Fruit fly (Drosophila melanogaster) whole organism, embryonic: Measurements from ENCODE around the gene yps.
A peak's percentile ranks its signal among the peaks of the same experiment; 100 is the strongest.

ENCODE experiments used
- Atf-2 ChIP-seq: fragments of 200-800 bp; sonication (Bioruptor generic); optimal IDR thresholded peaks from 2 replicates; lab custom pipeline; 2016; ENCODE audit warnings: missing biosample characterization, missing genetic modification characterization
- B-H1 ChIP-seq: fragments of 200-800 bp; sonication (Bioruptor generic); IDR thresholded peaks from 3 replicates; pipeline ENCODE4 v1.3.6; 2022; ENCODE audit warnings: missing biosample characterization, missing genetic modification characterization
- C15 ChIP-seq: fragments of 200-800 bp; sonication (Bioruptor generic); IDR thresholded peaks from 3 replicates; pipeline ENCODE4 v1.3.6; 2022; ENCODE audit warnings: missing biosample characterization, missing genetic modification characterization
- CG1024 ChIP-seq: fragments of 200-800 bp; sonication (Bioruptor generic); IDR thresholded peaks from 2 replicates; pipeline ENCODE4 v1.3.6; 2022; ENCODE audit warnings: missing biosample characterization, missing genetic modification characterization
- CG10431 ChIP-seq: fragments of 200-800 bp; sonication (Bioruptor generic); optimal IDR thresholded peaks from 3 replicates; lab custom pipeline; 2018; ENCODE audit warnings: missing biosample characterization, mild to moderate bottlenecking, missing genetic modification characterization
- CG1233 ChIP-seq: fragments of 200-800 bp; sonication (Bioruptor generic); optimal IDR thresholded peaks from 4 replicates; lab custom pipeline; 2018; ENCODE audit warnings: missing biosample characterization, mild to moderate bottlenecking, missing genetic modification characterization
- CG13123 ChIP-seq: fragments of 200-800 bp; sonication (Bioruptor generic); optimal IDR thresholded peaks from 2 replicates; lab custom pipeline; 2016; ENCODE audit warnings: missing biosample characterization, missing genetic modification characterization
- CG14667 ChIP-seq: fragments of 200-800 bp; sonication (Bioruptor generic); IDR thresholded peaks from 2 replicates; pipeline ENCODE4 v1.3.6; 2022; ENCODE audit warnings: missing biosample characterization, missing genetic modification characterization
- CG1602 ChIP-seq: fragments of 200-800 bp; sonication (Bioruptor generic); optimal IDR thresholded peaks from 3 replicates; lab custom pipeline; 2016; ENCODE audit warnings: missing biosample characterization, missing genetic modification characterization
- CG1603 ChIP-seq: fragments of 200-800 bp; sonication (Bioruptor generic); optimal IDR thresholded peaks from 2 replicates; lab custom pipeline; 2019; ENCODE audit warnings: missing biosample characterization, mild to moderate bottlenecking, missing genetic modification characterization, moderate library complexity
- CG17328 ChIP-seq: fragments of 200-800 bp; sonication (Bioruptor generic); IDR thresholded peaks from 2 replicates; pipeline ENCODE4 v1.3.6; 2022; ENCODE audit warnings: missing biosample characterization, missing genetic modification characterization
- CG1792 ChIP-seq: fragments of 200-800 bp; sonication (Bioruptor generic); optimal IDR thresholded peaks from 2 replicates; lab custom pipeline; 2016; ENCODE audit warnings: missing biosample characterization, missing genetic modification characterization
- CG18262 ChIP-seq: fragments of 200-800 bp; optimal IDR thresholded peaks from 3 replicates; lab custom pipeline; 2019; ENCODE audit warnings: missing biosample characterization, mild to moderate bottlenecking, missing genetic modification characterization, moderate library complexity
- CG30431 ChIP-seq: fragments of 200-800 bp; sonication (Bioruptor generic); optimal IDR thresholded peaks from 2 replicates; lab custom pipeline; 2017; ENCODE audit warnings: missing biosample characterization, missing genetic modification characterization
- CG4328 ChIP-seq: fragments of 200-800 bp; sonication (Bioruptor generic); optimal IDR thresholded peaks from 3 replicates; lab custom pipeline; 2017; ENCODE audit warnings: missing biosample characterization, missing genetic modification reagents, missing genetic modification characterization
- CG7963 ChIP-seq: fragments of 200-800 bp; sonication (Bioruptor generic); IDR thresholded peaks from 3 replicates; pipeline ENCODE4 v1.3.6; 2022; ENCODE audit warnings: missing biosample characterization, missing genetic modification characterization; ENCODE audit not compliant: partially characterized antibody
- CG9609 ChIP-seq: fragments of 200-800 bp; sonication (Bioruptor generic); optimal IDR thresholded peaks from 3 replicates; lab custom pipeline; 2016; ENCODE audit warnings: missing biosample characterization, missing genetic modification characterization
- CG9727 ChIP-seq: fragments of 200-800 bp; sonication (Bioruptor generic); optimal IDR thresholded peaks from 3 replicates; lab custom pipeline; 2017; ENCODE audit warnings: missing biosample characterization, mild to moderate bottlenecking, missing genetic modification characterization
- CHES-1-like ChIP-seq: fragments of 200-800 bp; sonication (Bioruptor generic); optimal IDR thresholded peaks from 2 replicates; lab custom pipeline; 2016; ENCODE audit warnings: missing biosample characterization, missing genetic modification characterization
- D ChIP-seq, 2 experiments: fragments of 200-800 bp in 1 of 2; fragments of >200 bp in 1 of 2; sonication (Bioruptor generic) in 1 of 2; optimal IDR thresholded peaks; 2 replicates in 1 of 2; 3 replicates in 1 of 2; lab custom pipeline; 2017; ENCODE audit warnings: mild to moderate bottlenecking in 1 of 2, missing biosample characterization in 1 of 2, missing genetic modification characterization in 1 of 2, missing genetic modification reagents in 1 of 2
- D19B ChIP-seq: fragments of 200-800 bp; sonication (Bioruptor generic); optimal IDR thresholded peaks from 2 replicates; lab custom pipeline; 2017; ENCODE audit warnings: missing biosample characterization, mild to moderate bottlenecking, missing genetic modification characterization
- Dad ChIP-seq: fragments of 200-800 bp; sonication (Bioruptor generic); optimal IDR thresholded peaks from 3 replicates; lab custom pipeline; 2016; ENCODE audit warnings: missing biosample characterization, missing genetic modification characterization
- Dbx ChIP-seq: fragments of 200-800 bp; sonication (Bioruptor generic); IDR thresholded peaks from 3 replicates; pipeline ENCODE4 v1.3.6; 2022; ENCODE audit warnings: missing biosample characterization, missing genetic modification characterization
- Dek ChIP-seq: fragments of 200-800 bp; sonication (Bioruptor generic); optimal IDR thresholded peaks from 3 replicates; lab custom pipeline; 2019; ENCODE audit warnings: missing biosample characterization, mild to moderate bottlenecking, missing genetic modification characterization, moderate library complexity
- Doc3 ChIP-seq: fragments of 200-800 bp; sonication (Bioruptor generic); IDR thresholded peaks from 3 replicates; pipeline ENCODE4 v1.3.6; 2022; ENCODE audit warnings: missing biosample characterization, missing genetic modification characterization; ENCODE audit not compliant: partially characterized antibody
- Drgx ChIP-seq: fragments of 200-800 bp; sonication (Bioruptor generic); IDR thresholded peaks from 2 replicates; pipeline ENCODE4 v1.3.6; 2022; ENCODE audit warnings: missing biosample characterization, missing genetic modification characterization
- Fer1 ChIP-seq: fragments of 200-800 bp; sonication (Bioruptor generic); optimal IDR thresholded peaks from 2 replicates; lab custom pipeline; 2017; ENCODE audit warnings: missing biosample characterization, mild to moderate bottlenecking, missing genetic modification characterization
- Fer3 ChIP-seq: fragments of 200-800 bp; sonication (Bioruptor generic); optimal IDR thresholded peaks from 2 replicates; lab custom pipeline; 2018; ENCODE audit warnings: missing biosample characterization, mild to moderate bottlenecking, missing genetic modification characterization, moderate library complexity
- HLHmδ ChIP-seq: fragments of 200-800 bp; sonication (Bioruptor generic); optimal IDR thresholded peaks from 2 replicates; lab custom pipeline; 2018; ENCODE audit warnings: missing biosample characterization, mild to moderate bottlenecking, missing genetic modification characterization, moderate library complexity
- Hr3 ChIP-seq: fragments of 200-800 bp; sonication (Bioruptor generic); optimal IDR thresholded peaks from 3 replicates; lab custom pipeline; 2016; ENCODE audit warnings: missing biosample characterization, missing genetic modification characterization
- Kr ChIP-seq: fragments of 200-800 bp; sonication (Bioruptor generic); optimal IDR thresholded peaks from 2 replicates; lab custom pipeline; 2017; ENCODE audit warnings: missing biosample characterization, mild to moderate bottlenecking, missing genetic modification characterization
- Nf-YA ChIP-seq: fragments of 200-800 bp; sonication (Bioruptor generic); IDR thresholded peaks from 2 replicates; pipeline ENCODE4 v1.3.6; 2022; ENCODE audit warnings: missing biosample characterization, missing genetic modification characterization
- Pdp1 ChIP-seq, 2 experiments: fragments of 200-800 bp; sonication (Bioruptor generic); optimal IDR thresholded peaks; 3 replicates each; lab custom pipeline; 2016; ENCODE audit warnings: missing biosample characterization in 2 of 2, missing genetic modification characterization in 2 of 2, mild to moderate bottlenecking in 1 of 2, moderate library complexity in 1 of 2
- Rx ChIP-seq: fragments of 200-800 bp; sonication (Bioruptor generic); IDR thresholded peaks from 2 replicates; pipeline ENCODE4 v1.3.6; 2022; ENCODE audit warnings: missing biosample characterization, missing genetic modification characterization
- Scr ChIP-seq: fragments of 200-800 bp; sonication (Bioruptor generic); IDR thresholded peaks from 2 replicates; pipeline ENCODE4 v1.3.6; 2022; ENCODE audit warnings: missing biosample characterization, missing genetic modification characterization; ENCODE audit not compliant: partially characterized antibody
- Sry-δ ChIP-seq: fragments of 200-800 bp; sonication (Bioruptor generic); optimal IDR thresholded peaks from 2 replicates; lab custom pipeline; 2016; ENCODE audit warnings: missing biosample characterization, missing genetic modification characterization
- Ssrp ChIP-seq: fragments of 200-800 bp; sonication (Bioruptor generic); optimal IDR thresholded peaks from 2 replicates; lab custom pipeline; 2018; ENCODE audit warnings: missing biosample characterization, mild to moderate bottlenecking, missing genetic modification characterization, moderate library complexity
- Xbp1 ChIP-seq: fragments of 200-800 bp; sonication (Bioruptor generic); optimal IDR thresholded peaks from 3 replicates; lab custom pipeline; 2016; ENCODE audit warnings: missing biosample characterization, mild to moderate bottlenecking, missing genetic modification characterization
- al ChIP-seq: fragments of 200-800 bp; sonication (Bioruptor generic); IDR thresholded peaks from 2 replicates; pipeline ENCODE4 v1.3.6; 2022; ENCODE audit warnings: missing biosample characterization, missing genetic modification characterization
- dpn ChIP-seq, 2 experiments: fragments of 200-800 bp; sonication (Bioruptor generic); optimal IDR thresholded peaks; 3 replicates each; lab custom pipeline; 2016; ENCODE audit warnings: missing biosample characterization in 2 of 2, missing genetic modification characterization in 2 of 2
- en ChIP-seq: fragments of 200-800 bp; sonication (Bioruptor generic); optimal IDR thresholded peaks from 2 replicates; lab custom pipeline; 2016; ENCODE audit warnings: missing biosample characterization, missing genetic modification characterization
- gsb-n ChIP-seq: fragments of 200-800 bp; sonication (Bioruptor generic); optimal IDR thresholded peaks from 3 replicates; lab custom pipeline; 2018; ENCODE audit warnings: missing biosample characterization, mild to moderate bottlenecking, missing genetic modification characterization
- inv ChIP-seq: fragments of 200-800 bp; sonication (Bioruptor generic); IDR thresholded peaks from 2 replicates; pipeline ENCODE4 v1.3.6; 2022; ENCODE audit warnings: missing biosample characterization, missing genetic modification characterization; ENCODE audit not compliant: partially characterized antibody
- ken ChIP-seq: fragments of 200-800 bp; sonication (Bioruptor generic); IDR thresholded peaks from 3 replicates; pipeline ENCODE4 v1.3.6; 2022; ENCODE audit warnings: missing biosample characterization, missing genetic modification characterization
- lbe ChIP-seq: fragments of 200-800 bp; sonication (Bioruptor generic); optimal IDR thresholded peaks from 2 replicates; lab custom pipeline; 2016; ENCODE audit warnings: missing biosample characterization, mild to moderate bottlenecking, missing genetic modification characterization
- sens ChIP-seq: fragments of 200-800 bp; sonication (Bioruptor generic); peaks from one replicate; lab custom pipeline; 2016; ENCODE audit warnings: missing biosample characterization, missing genetic modification characterization
- sqz ChIP-seq: fragments of 200-800 bp; sonication (Bioruptor generic); optimal IDR thresholded peaks from 3 replicates; lab custom pipeline; 2018; ENCODE audit warnings: missing biosample characterization, mild to moderate bottlenecking, missing genetic modification characterization
- tgo ChIP-seq: fragments of 200-800 bp; sonication (Bioruptor generic); IDR thresholded peaks from 3 replicates; pipeline ENCODE4 v1.3.6; 2022; ENCODE audit warnings: missing biosample characterization, missing genetic modification characterization
- tna ChIP-seq: fragments of 200-800 bp; sonication (Bioruptor generic); IDR thresholded peaks from 2 replicates; pipeline ENCODE4 v1.3.6; 2022; ENCODE audit warnings: missing biosample characterization, missing genetic modification characterization; ENCODE audit not compliant: partially characterized antibody
- vvl ChIP-seq: fragments of 200-800 bp; sonication (Bioruptor generic); IDR thresholded peaks from 2 replicates; pipeline ENCODE4 v1.3.6; 2022; ENCODE audit warnings: missing biosample characterization, missing genetic modification characterization
- zen ChIP-seq: fragments of 200-800 bp; sonication (Bioruptor generic); optimal IDR thresholded peaks from 3 replicates; lab custom pipeline; 2018; ENCODE audit warnings: missing biosample characterization, mild to moderate bottlenecking, missing genetic modification characterization, moderate library complexity

The yps gene

dm6 chr3L:12077348-12077747, 47.6 kb downstream of the yps start (continued):
- TF ChIP-seq D (optimal IDR thresholded peaks at IDR 0.05; lab: Kevin White, UChicago) (no peak), D (GFP tag; optimal IDR thresholded peaks at IDR 0.05; lab: Kevin White, UChicago) (peak; percentile 66), Hr3 (GFP tag; lab: Kevin White, UChicago) (peak; percentile 61), tna (GFP tag; lab: Robert Waterston, UW) (no peak), CG18262 (peak; percentile 78), Pdp1 (GFP tag; optimal IDR thresholded peaks at IDR 0.05; lab: Kevin White, UChicago) (peak in 1 of 2 experiments; percentile 54), CG30431 (GFP tag; lab: Kevin White, UChicago) (no peak), Kr (GFP tag; lab: Kevin White, UChicago) (peak; percentile 12), sqz (peak; percentile 68), CG1792 (GFP tag; lab: Kevin White, UChicago) (no peak), tgo (GFP tag; lab: Robert Waterston, UW) (peak; percentile 63), al (GFP tag; lab: Robert Waterston, UW) (no peak), inv (GFP tag; lab: Robert Waterston, UW) (no peak), Drgx (peak; percentile 86), CHES-1-like (GFP tag; lab: Kevin White, UChicago) (peak; percentile 20), CG13123 (GFP tag; lab: Kevin White, UChicago) (peak; percentile 22), Sry-δ (GFP tag; lab: Kevin White, UChicago) (no peak), Rx (no peak), CG7963 (GFP tag; lab: Robert Waterston, UW) (no peak), CG4328 (GFP tag; lab: Kevin White, UChicago) (no peak), zen (peak; percentile 76), Xbp1 (GFP tag; lab: Kevin White, UChicago) (peak; percentile 75), CG1602 (GFP tag; lab: Kevin White, UChicago) (peak; percentile 62), HLHmδ (GFP tag; lab: Kevin White, UChicago) (no peak), ken (GFP tag; lab: Robert Waterston, UW) (peak; percentile 68; the same call in 2 of the 3 replicates), lbe (peak; percentile 39), en (no peak), Dbx (GFP tag; lab: Robert Waterston, UW) (no peak), CG17328 (peak; percentile 67), CG14667 (GFP tag; lab: Robert Waterston, UW) (0 out of 2 replicates have a peak, but pooled peaks have one; percentile 12), CG10431 (GFP tag; lab: Kevin White, UChicago) (no peak), Dek (no peak), Fer3 (tag; lab: Kevin White, UChicago) (peak; percentile 27), CG9609 (GFP tag; lab: Kevin White, UChicago) (peak; percentile 15), CG1024 (GFP tag; lab: Robert Waterston, UW) (peak; percentile 51), sens (GFP tag; lab: Kevin White, UChicago) (peak; percentile 94), Nf-YA (GFP tag; lab: Robert Waterston, UW) (no peak), D19B (GFP tag; lab: Kevin White, UChicago) (no peak), gsb-n (tag; lab: Kevin White, UChicago) (peak; percentile 60), dpn (GFP tag; optimal IDR thresholded peaks at IDR 0.05; lab: Kevin White, UChicago) (peak; percentile 39 to 40), C15 (GFP tag; lab: Robert Waterston, UW) (no peak; the same call in 2 of the 3 replicates), vvl (GFP tag; lab: Robert Waterston, UW) (peak; percentile 81), Atf-2 (GFP tag; lab: Kevin White, UChicago) (peak; percentile 57), CG1603 (peak; percentile 35), Dad (GFP tag; lab: Kevin White, UChicago) (peak; percentile 1), B-H1 (GFP tag; lab: Robert Waterston, UW) (0 out of 3 replicates have a peak, but pooled peaks have one; percentile 13), CG1233 (peak; percentile 33), Scr (GFP tag; lab: Robert Waterston, UW) (no peak), Ssrp (tag; lab: Kevin White, UChicago) (peak; percentile 71), Fer1 (GFP tag; lab: Kevin White, UChicago) (no peak), CG9727 (peak; percentile 90), Doc3 (no peak)
